Fruit fly (Drosophila melanogaster): Measurements from ENCODE around the gene CG5399.

DNA sequence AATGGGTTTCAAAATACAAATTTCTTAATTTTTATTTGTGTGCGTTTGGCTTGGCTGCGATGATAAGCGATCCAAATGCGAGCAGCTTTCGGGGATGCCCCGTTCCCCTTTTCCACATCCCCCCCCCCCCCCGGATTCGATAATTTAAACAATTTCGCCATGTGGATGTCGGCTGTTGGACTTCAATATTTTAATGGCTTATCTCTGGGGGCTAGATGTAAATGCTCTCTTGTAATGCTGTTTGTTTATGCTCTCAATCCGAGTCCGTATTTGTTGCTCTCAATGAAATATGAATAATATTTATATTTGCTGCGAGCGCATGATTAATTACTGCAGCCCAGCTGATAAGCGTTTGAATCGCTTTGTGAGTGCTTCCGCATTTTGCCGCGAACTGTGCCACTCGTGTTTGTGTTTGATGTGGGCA, 17.5 kb upstream of the CG5399 start:
- TF ChIP-seq psq (optimal IDR thresholded peaks at IDR 0.05) (no peak), insv (optimal IDR thresholded peaks at IDR 0.05) (no peak)
